Worm (Caenorhabditis elegans) whole organism, L1 larva: ENCODE data around the gene fbxa-67.
A peak's percentile ranks its signal among the peaks of the same experiment; 100 is the strongest.

Source experiments
- C16A3.4 ChIP-seq: fragments of 150-350 bp; optimal IDR thresholded peaks from 2 replicates; lab custom pipeline; 2014; ENCODE audit warnings: missing biosample characterization, missing genetic modification characterization
- F16B12.6 ChIP-seq: fragments of 150-350 bp; optimal IDR thresholded peaks from 2 replicates; lab custom pipeline; 2014; ENCODE audit warnings: missing biosample characterization, missing genetic modification characterization
- alr-1 ChIP-seq: fragments of 200-800 bp; sonication (Bioruptor generic); optimal IDR thresholded peaks from 2 replicates; lab custom pipeline; 2018; ENCODE audit warnings: borderline replicate concordance, mild to moderate bottlenecking, missing genetic modification characterization, missing compliant biosample characterization
- blmp-1 ChIP-seq: fragments of 150-350 bp; optimal IDR thresholded peaks from 2 replicates; lab custom pipeline; 2014; ENCODE audit warnings: missing biosample characterization, missing genetic modification characterization
- ceh-63 ChIP-seq: fragments of 200-800 bp; sonication (Bioruptor generic); optimal IDR thresholded peaks from 2 replicates; lab custom pipeline; 2018; ENCODE audit warnings: mild to moderate bottlenecking, missing genetic modification characterization, missing compliant biosample characterization
- ceh-82 ChIP-seq, 3 experiments: fragments of 150-350 bp in 1 of 3; sonication (generic microtip) in 2 of 3; optimal IDR thresholded peaks; 2 replicates each; lab custom pipeline; 2014 to 2017; ENCODE audit warnings: missing biosample characterization in 3 of 3, missing genetic modification characterization in 3 of 3
- ces-1 ChIP-seq: fragments of 150-350 bp; optimal IDR thresholded peaks from 2 replicates; lab custom pipeline; 2014; ENCODE audit warnings: missing biosample characterization, missing genetic modification reagents, missing genetic modification characterization
- dpl-1 ChIP-seq, 3 experiments: fragments of 150-350 bp in 2 of 3; sonication (generic microtip) in 1 of 3; optimal IDR thresholded peaks; 2 replicates each; lab custom pipeline; 2014 to 2017; ENCODE audit warnings: missing biosample characterization in 3 of 3, missing genetic modification characterization in 3 of 3, missing genetic modification reagents in 3 of 3
- efl-1 ChIP-seq, 4 experiments: fragments of 150-350 bp; optimal IDR thresholded peaks in 3 of 4; peaks in 1 of 4; 1 replicate in 1 of 4; 2 replicates in 3 of 4; lab custom pipeline; 2014; ENCODE audit warnings: missing biosample characterization in 2 of 4, missing genetic modification characterization in 2 of 4, missing genetic modification reagents in 2 of 4
- egl-13 ChIP-seq: sonication (generic microtip); optimal IDR thresholded peaks from 2 replicates; lab custom pipeline; 2016; ENCODE audit warnings: missing genotype, missing genetic modification reagents, missing genetic modification characterization, missing compliant biosample characterization
- elt-3 ChIP-seq, 6 experiments: fragments of 150-350 bp in 1 of 6; sonication (generic microtip); optimal IDR thresholded peaks; 2 replicates each; lab custom pipeline; 2017 to 2018; ENCODE audit warnings: missing biosample characterization in 6 of 6, missing genetic modification characterization in 6 of 6, inconsistent platforms in 1 of 6
- ets-5 ChIP-seq: fragments of 200-800 bp; sonication (Bioruptor generic); IDR thresholded peaks from 2 replicates; pipeline ENCODE4 v1.3.6; 2022; ENCODE audit warnings: missing genetic modification characterization, missing compliant biosample characterization
- fkh-8 ChIP-seq: sonication (generic microtip); optimal IDR thresholded peaks from 2 replicates; lab custom pipeline; 2016; ENCODE audit warnings: mild to moderate bottlenecking, missing genetic modification characterization, missing compliant biosample characterization
- fos-1 ChIP-seq: fragments of 150-350 bp; optimal IDR thresholded peaks from 2 replicates; lab custom pipeline; 2014; ENCODE audit warnings: missing biosample characterization, missing genetic modification characterization
- grh-1 ChIP-seq: fragments of 200-800 bp; sonication (Bioruptor generic); IDR thresholded peaks from 2 replicates; pipeline ENCODE4 v1.3.6; 2022; ENCODE audit warnings: missing genetic modification reagents, missing genetic modification characterization, missing compliant biosample characterization
- hlh-17 ChIP-seq: fragments of 200-800 bp; sonication (Bioruptor generic); optimal IDR thresholded peaks from 2 replicates; lab custom pipeline; 2018; ENCODE audit warnings: missing genetic modification characterization, mild to moderate bottlenecking, missing compliant biosample characterization, moderate library complexity, borderline replicate concordance
- hlh-4 ChIP-seq: sonication (generic microtip); optimal IDR thresholded peaks from 2 replicates; lab custom pipeline; 2016; ENCODE audit warnings: mild to moderate bottlenecking, missing genetic modification characterization, missing compliant biosample characterization
- jun-1 ChIP-seq: fragments of 150-350 bp; optimal IDR thresholded peaks from 2 replicates; lab custom pipeline; 2014; ENCODE audit warnings: missing biosample characterization, missing genetic modification reagents, missing genetic modification characterization
- lin-13 ChIP-seq: fragments of 150-350 bp; optimal IDR thresholded peaks from 2 replicates; lab custom pipeline; 2014; ENCODE audit warnings: missing biosample characterization, missing genetic modification reagents, missing genetic modification characterization
- lin-14 ChIP-seq: fragments of 200-800 bp; sonication (Bioruptor generic); optimal IDR thresholded peaks from 2 replicates; lab custom pipeline; 2018; ENCODE audit warnings: mild to moderate bottlenecking, missing genetic modification characterization, moderate library complexity, missing compliant biosample characterization
- lin-15B ChIP-seq: fragments of 150-350 bp; sonication (generic microtip); optimal IDR thresholded peaks from 3 replicates; lab custom pipeline; 2014; ENCODE audit warnings: missing biosample characterization, missing genetic modification characterization
- lin-35 ChIP-seq, 2 experiments: fragments of 150-350 bp; optimal IDR thresholded peaks; 2 replicates each; lab custom pipeline; 2014; ENCODE audit warnings: missing biosample characterization in 2 of 2, missing genetic modification characterization in 2 of 2, missing genetic modification reagents in 2 of 2
- lin-39 ChIP-seq: fragments of 150-350 bp; optimal IDR thresholded peaks from 2 replicates; lab custom pipeline; 2014; ENCODE audit warnings: missing biosample characterization, missing genetic modification reagents, missing genetic modification characterization
- lsy-2 ChIP-seq, 2 experiments: fragments of 150-350 bp; optimal IDR thresholded peaks; 2 replicates each; lab custom pipeline; 2014; ENCODE audit warnings: missing biosample characterization in 2 of 2, missing genetic modification characterization in 2 of 2
- nhr-20 ChIP-seq: sonication (generic microtip); optimal IDR thresholded peaks from 2 replicates; lab custom pipeline; 2016; ENCODE audit warnings: mild to moderate bottlenecking, missing genetic modification characterization, missing compliant biosample characterization
- nhr-237 ChIP-seq: fragments of 150-350 bp; optimal IDR thresholded peaks from 2 replicates; lab custom pipeline; 2014; ENCODE audit warnings: missing biosample characterization, missing genetic modification characterization
- nhr-28 ChIP-seq: fragments of 150-350 bp; optimal IDR thresholded peaks from 2 replicates; lab custom pipeline; 2014; ENCODE audit warnings: missing biosample characterization, missing genetic modification characterization
- nhr-47 ChIP-seq: sonication (generic microtip); optimal IDR thresholded peaks from 2 replicates; lab custom pipeline; 2016; ENCODE audit warnings: mild to moderate bottlenecking, missing genetic modification characterization, moderate library complexity, missing compliant biosample characterization
- nhr-71 ChIP-seq: sonication (generic microtip); optimal IDR thresholded peaks from 2 replicates; lab custom pipeline; 2016; ENCODE audit warnings: mild to moderate bottlenecking, missing genetic modification characterization, moderate library complexity, missing compliant biosample characterization
- nhr-85 ChIP-seq: sonication (generic microtip); peaks from one replicate; lab custom pipeline; 2016; ENCODE audit warnings: missing genetic modification characterization, inconsistent platforms, missing compliant biosample characterization
- pag-3 ChIP-seq: sonication (generic microtip); optimal IDR thresholded peaks from 2 replicates; lab custom pipeline; 2017; ENCODE audit warnings: missing genetic modification characterization, mild to moderate bottlenecking, missing compliant biosample characterization, antibody characterized with exemption, borderline replicate concordance; ENCODE audit not compliant: insufficient read depth
- pax-3 ChIP-seq: fragments of 200-800 bp; sonication (Bioruptor generic); optimal IDR thresholded peaks from 2 replicates; lab custom pipeline; 2018; ENCODE audit warnings: mild to moderate bottlenecking, missing genetic modification characterization, moderate library complexity, missing compliant biosample characterization
- rnt-1 ChIP-seq: sonication (generic microtip); optimal IDR thresholded peaks from 2 replicates; lab custom pipeline; 2016; ENCODE audit warnings: mild to moderate bottlenecking, missing genetic modification characterization, moderate library complexity, missing compliant biosample characterization
- snpc-4 ChIP-seq: fragments of 150-350 bp; optimal IDR thresholded peaks from 2 replicates; lab custom pipeline; 2014; ENCODE audit warnings: missing biosample characterization, missing genetic modification characterization
- snu-23 ChIP-seq: sonication (generic microtip); optimal IDR thresholded peaks from 2 replicates; lab custom pipeline; 2016; ENCODE audit warnings: missing genetic modification characterization, missing compliant biosample characterization
- sptf-1 ChIP-seq: fragments of 150-350 bp; optimal IDR thresholded peaks from 2 replicates; lab custom pipeline; 2014; ENCODE audit warnings: missing biosample characterization, missing genetic modification characterization
- swsn-7 ChIP-seq: sonication (generic microtip); optimal IDR thresholded peaks from 2 replicates; lab custom pipeline; 2016; ENCODE audit warnings: missing genetic modification characterization, missing compliant biosample characterization
- tbx-2 ChIP-seq: sonication (generic microtip); optimal IDR thresholded peaks from 2 replicates; lab custom pipeline; 2016; ENCODE audit warnings: missing genetic modification characterization, missing compliant biosample characterization
- tlp-1 ChIP-seq: fragments of 150-350 bp; optimal IDR thresholded peaks from 2 replicates; lab custom pipeline; 2014; ENCODE audit warnings: missing biosample characterization, missing genetic modification characterization
- unc-62 ChIP-seq: fragments of 150-350 bp; optimal IDR thresholded peaks from 2 replicates; lab custom pipeline; 2014; ENCODE audit warnings: missing biosample characterization, missing genetic modification reagents, missing genetic modification characterization
- unc-86 ChIP-seq: sonication (generic microtip); optimal IDR thresholded peaks from 2 replicates; lab custom pipeline; 2016; ENCODE audit warnings: missing genetic modification characterization, missing compliant biosample characterization
- xbp-1 ChIP-seq: sonication (generic microtip); optimal IDR thresholded peaks from 2 replicates; lab custom pipeline; 2016; ENCODE audit warnings: missing genetic modification characterization, missing compliant biosample characterization
- zip-4 ChIP-seq: fragments of 200-800 bp; sonication (Bioruptor generic); optimal IDR thresholded peaks from 2 replicates; lab custom pipeline; 2018; ENCODE audit warnings: mild to moderate bottlenecking, missing genetic modification characterization, moderate library complexity, missing compliant biosample characterization

The fbxa-67 gene

ce11 chrIII:909540-909939 is 40.9 kb downstream of the fbxa-67 start, which contains the start of gene crls-1:
Gene crls-1 (minus strand): TSS chrIII:909902.
- TF ChIP-seq nhr-47 (tag; lab: Kevin White, UChicago) (peak; percentile 3), pax-3 (no peak), rnt-1 (peak; percentile 7), lsy-2 (tag; optimal IDR thresholded peaks at IDR 0.05; lab: Kevin White, UChicago) (peak in 1 of 2 experiments; percentile 4), nhr-85 (peak; percentile 14)

DNA sequence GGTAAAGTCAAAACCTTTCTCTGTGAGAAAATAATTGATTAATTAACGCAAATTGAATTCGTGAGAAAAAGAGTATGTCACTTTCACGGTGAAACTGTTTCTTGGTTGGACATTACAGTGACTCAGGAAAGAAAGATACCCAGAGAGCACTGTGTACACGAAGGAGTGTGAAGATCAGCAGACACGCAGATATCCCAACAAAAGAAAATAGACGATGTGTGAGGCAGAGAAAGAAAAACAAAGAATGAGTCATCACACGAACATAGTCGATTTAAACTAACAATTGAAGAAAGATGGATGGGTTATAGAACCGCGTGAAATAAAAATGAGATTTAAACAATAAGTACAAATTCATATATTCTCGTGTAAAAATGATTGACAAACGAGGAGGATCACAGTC is 42.5 kb downstream of the fbxa-67 start:
- TF ChIP-seq fos-1 (tag; lab: Kevin White, UChicago) (peak; percentile 94), unc-62 (GFP tag; lab: Kevin White, UChicago) (no peak), grh-1 (GFP tag; lab: Robert Waterston, UW) (no peak), snu-23 (GFP tag; lab: Kevin White, UChicago) (peak; percentile 5), efl-1 (optimal IDR thresholded peaks at IDR 0.05; lab: Kevin White, UChicago) (peak; percentile 6 to 49), efl-1 (GFP tag; optimal IDR thresholded peaks at IDR 0.05 in 1 of 2; lab: Kevin White, UChicago) (peak in 1 of 2 experiments; percentile 7), lsy-2 (tag; optimal IDR thresholded peaks at IDR 0.05; lab: Kevin White, UChicago) (peak in 1 of 2 experiments; percentile 45), blmp-1 (tag; lab: Kevin White, UChicago) (peak; percentile 61), nhr-20 (tag; lab: Kevin White, UChicago) (no peak), ceh-63 (no peak), lin-39 (no peak), lin-14 (GFP tag; lab: Kevin White, UChicago) (peak; percentile 36), lin-13 (GFP tag; lab: Kevin White, UChicago) (no peak), nhr-28 (tag; lab: Kevin White, UChicago) (no peak), jun-1 (tag; lab: Kevin White, UChicago) (peak; percentile 71), hlh-4 (no peak), sptf-1 (no peak)
- TF ChIP-seq, all 84 proteins: peak for 7

DNA sequence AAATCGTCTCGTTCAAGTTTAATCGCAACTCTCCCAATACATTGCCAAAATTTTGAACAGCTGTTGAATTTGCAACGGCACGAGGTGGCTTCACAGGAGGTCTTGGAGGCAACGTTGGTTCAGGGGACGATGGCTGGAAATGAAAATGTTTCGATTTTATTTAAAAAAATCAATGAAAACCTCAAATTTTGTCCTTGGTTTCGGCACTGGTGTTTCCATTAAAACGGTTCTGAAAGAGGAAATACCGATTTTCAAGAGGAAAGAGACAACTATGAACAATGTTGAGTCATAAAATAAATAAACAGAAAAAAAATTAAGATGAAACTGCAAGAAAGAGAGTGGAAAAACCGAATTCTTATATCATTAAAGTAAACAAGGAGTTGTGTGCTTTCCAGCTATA is 43.2 kb downstream of the fbxa-67 start, which contains the start of gene F23H11.4:
F23H11.4 (minus strand) TSS at position 229 of the 400 bp plus-strand sequence.
- TF ChIP-seq efl-1 (optimal IDR thresholded peaks at IDR 0.05; lab: Kevin White, UChicago) (no peak), efl-1 (GFP tag; optimal IDR thresholded peaks at IDR 0.05 in 1 of 2; lab: Kevin White, UChicago) (peak in 1 of 2 experiments; percentile 71), nhr-237 (no peak), xbp-1 (no peak), nhr-47 (tag; lab: Kevin White, UChicago) (no peak), zip-4 (no peak)

- TF ChIP-seq nhr-20 (tag; lab: Kevin White, UChicago), result peak; percentile 6
- TF ChIP-seq pag-3 (tag; lab: Kevin White, UChicago), result no peak
- TF ChIP-seq tbx-2 (tag; lab: Kevin White, UChicago), result no peak
- no peak for TF ChIP-seq hlh-17 (GFP tag; lab: Kevin White, UChicago)
- TF ChIP-seq F16B12.6 (tag; lab: Kevin White, UChicago), result no peak
- TF ChIP-seq ces-1, result no peak
- TF ChIP-seq lin-15B, result peak; percentile 42
- TF ChIP-seq nhr-71 (tag; lab: Kevin White, UChicago), result peak; percentile 36
- no peak for TF ChIP-seq ceh-82 (tag; optimal IDR thresholded peaks at IDR 0.05; lab: Kevin White, UChicago)
- TF ChIP-seq unc-86 (tag; lab: Kevin White, UChicago), result no peak
- no peak for TF ChIP-seq lin-14 (GFP tag; lab: Kevin White, UChicago)
- peak; percentile 15 for TF ChIP-seq C16A3.4 (tag; lab: Kevin White, UChicago)
- no peak for TF ChIP-seq elt-3 (tag; optimal IDR thresholded peaks at IDR 0.05; lab: Kevin White, UChicago)
- no peak for TF ChIP-seq jun-1 (tag; lab: Kevin White, UChicago)
- no peak for TF ChIP-seq fos-1 (tag; lab: Kevin White, UChicago)
- TF ChIP-seq alr-1 (tag; lab: Kevin White, UChicago), result no peak
- peak; percentile 4 for TF ChIP-seq nhr-47 (tag; lab: Kevin White, UChicago)
- TF ChIP-seq lin-35 (GFP tag; optimal IDR thresholded peaks at IDR 0.05; lab: Kevin White, UChicago), result peak; percentile 42 to 87
- TF ChIP-seq fkh-8 (tag; lab: Kevin White, UChicago), result no peak
- no peak for TF ChIP-seq pax-3
- peak; percentile 9 for TF ChIP-seq blmp-1 (tag; lab: Kevin White, UChicago)
- TF ChIP-seq dpl-1 (GFP tag; optimal IDR thresholded peaks at IDR 0.05; lab: Kevin White, UChicago), result peak; percentile 61 to 81 (median 73)
- no peak for TF ChIP-seq rnt-1
- TF ChIP-seq ets-5 (GFP tag; lab: Robert Waterston, UW), result no peak
- TF ChIP-seq ceh-63, result no peak
- TF ChIP-seq tlp-1 (tag; lab: Kevin White, UChicago), result no peak
- no peak for TF ChIP-seq egl-13 (tag; lab: Kevin White, UChicago)
- TF ChIP-seq snu-23 (GFP tag; lab: Kevin White, UChicago), result peak; percentile 3
- TF ChIP-seq nhr-85, result no peak
- no peak for TF ChIP-seq snpc-4 (tag; lab: Kevin White, UChicago)
- TF ChIP-seq swsn-7 (tag; lab: Kevin White, UChicago), result no peak
These were observed 48.7 kb downstream of the fbxa-67 start for ce11 chrIII:901600-902250.
